Fruit fly (Drosophila melanogaster) whole organism, wandering third instar larva: ENCODE data around the gene Ance-3.

ENCODE experiments used
- Abd-B ChIP-seq: fragments of >200 bp; optimal IDR thresholded peaks from 2 replicates; lab custom pipeline; 2017; ENCODE audit warnings: missing biosample characterization, missing genetic modification characterization
- Hnf4 ChIP-seq: fragments of 200-800 bp; sonication (Bioruptor generic); optimal IDR thresholded peaks from 2 replicates; lab custom pipeline; 2016; ENCODE audit warnings: missing biosample characterization, mild to moderate bottlenecking, missing genetic modification characterization
- Myc ChIP-seq: fragments of >200 bp; optimal IDR thresholded peaks from 2 replicates; lab custom pipeline; 2017
- OdsH ChIP-seq: fragments of 200-800 bp; sonication (Bioruptor generic); optimal IDR thresholded peaks from 2 replicates; lab custom pipeline; 2016; ENCODE audit warnings: missing biosample characterization, mild to moderate bottlenecking, missing genetic modification characterization
- Sp1 ChIP-seq: fragments of 200-800 bp; sonication (Bioruptor generic); optimal IDR thresholded peaks from 3 replicates; lab custom pipeline; 2019; ENCODE audit warnings: missing biosample characterization, mild to moderate bottlenecking, missing genetic modification characterization, moderate library complexity
- br ChIP-seq: fragments of 200-800 bp; sonication (Bioruptor generic); optimal IDR thresholded peaks from 2 replicates; lab custom pipeline; 2016; ENCODE audit warnings: missing biosample characterization, missing genetic modification characterization
- brk ChIP-seq: fragments of 200-800 bp; sonication (Bioruptor generic); optimal IDR thresholded peaks from 2 replicates; lab custom pipeline; 2016; ENCODE audit warnings: missing biosample characterization, mild to moderate bottlenecking, missing genetic modification characterization
- foxo ChIP-seq, 2 experiments: fragments of 200-800 bp; sonication (Bioruptor generic); optimal IDR thresholded peaks; 2 replicates in 1 of 2; 3 replicates in 1 of 2; lab custom pipeline; 2016 to 2017; ENCODE audit warnings: missing biosample characterization in 2 of 2, missing genetic modification characterization in 2 of 2
- h ChIP-seq: fragments of 200-800 bp; sonication (Bioruptor generic); optimal IDR thresholded peaks from 3 replicates; lab custom pipeline; 2016; ENCODE audit warnings: missing biosample characterization, mild to moderate bottlenecking, missing genetic modification characterization

DNA sequence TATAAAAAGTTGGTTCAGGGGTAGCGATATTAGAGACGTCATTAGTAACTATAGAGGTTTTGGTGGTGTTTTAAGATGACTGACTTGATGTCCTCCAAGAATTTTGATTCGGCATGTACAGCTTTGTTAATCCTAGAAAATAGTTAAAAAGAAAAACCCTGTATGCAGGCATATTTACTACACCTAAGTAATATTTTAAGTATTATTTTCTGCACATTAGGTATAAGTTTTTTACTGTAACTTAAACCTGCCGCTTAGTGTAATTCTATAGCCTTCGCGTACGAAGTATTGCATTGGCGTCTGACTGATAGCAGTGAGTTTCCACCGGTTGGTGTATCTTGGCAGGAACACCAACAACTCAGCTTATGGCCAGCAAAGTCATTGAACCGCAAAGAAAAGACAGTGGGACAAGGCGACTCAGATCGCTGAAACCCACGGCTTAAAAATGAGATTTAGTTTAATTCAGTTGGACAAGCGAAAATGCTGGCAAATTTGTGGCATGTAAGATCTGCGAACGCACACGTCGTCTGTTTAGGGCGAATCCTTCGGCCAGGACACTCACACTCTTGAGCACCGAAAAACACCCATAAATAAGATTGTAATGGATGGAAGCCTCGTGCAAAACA lies 29.7 kb upstream of the Ance-3 start:
- TF ChIP-seq h (GFP tag; lab: Kevin White, UChicago) (peak; percentile 4), Abd-B (GFP tag; lab: Kevin White, UChicago) (no peak), Sp1 (no peak), OdsH (GFP tag; lab: Kevin White, UChicago) (no peak), foxo (GFP tag; optimal IDR thresholded peaks at IDR 0.05; lab: Kevin White, UChicago) (peak in 1 of 2 experiments; percentile 40), Hnf4 (GFP tag; lab: Kevin White, UChicago) (no peak), Myc (lab: Kevin White, UChicago) (no peak), brk (GFP tag; lab: Kevin White, UChicago) (no peak), br (GFP tag; lab: Kevin White, UChicago) (peak; percentile 4)
